Fruit fly (Drosophila melanogaster) whole organism, embryonic: ENCODE measurements around the gene klar.

Experiments
- CG10543 ChIP-seq: fragments of 200-800 bp; sonication (Bioruptor generic); optimal IDR thresholded peaks from 3 replicates; lab custom pipeline; 2017; ENCODE audit warnings: missing biosample characterization, mild to moderate bottlenecking, missing genetic modification characterization, moderate library complexity
- CG10565 ChIP-seq: fragments of 200-800 bp; sonication (Bioruptor generic); optimal IDR thresholded peaks from 3 replicates; lab custom pipeline; 2016; ENCODE audit warnings: missing biosample characterization, mild to moderate bottlenecking, missing genetic modification characterization
- CG11504 ChIP-seq: fragments of 200-800 bp; sonication (Bioruptor generic); optimal IDR thresholded peaks from 3 replicates; lab custom pipeline; 2019; ENCODE audit warnings: missing biosample characterization, mild to moderate bottlenecking, missing genetic modification characterization, moderate library complexity
- CG11695 ChIP-seq: fragments of 200-800 bp; sonication (Bioruptor generic); IDR thresholded peaks from 3 replicates; pipeline ENCODE4 v1.3.6; 2022; ENCODE audit warnings: missing biosample characterization, missing genetic modification characterization
- CG12769 ChIP-seq: fragments of 200-800 bp; sonication (Bioruptor generic); optimal IDR thresholded peaks from 2 replicates; lab custom pipeline; 2019; ENCODE audit warnings: missing biosample characterization, mild to moderate bottlenecking, missing genetic modification characterization, moderate library complexity
- CG18599 ChIP-seq: fragments of 200-800 bp; sonication (Bioruptor generic); optimal IDR thresholded peaks from 3 replicates; lab custom pipeline; 2017; ENCODE audit warnings: missing biosample characterization, missing genetic modification characterization, mild to moderate bottlenecking, moderate library complexity, missing genetic modification reagents
- CG2116 ChIP-seq: fragments of 200-800 bp; sonication (Bioruptor generic); optimal IDR thresholded peaks from 3 replicates; lab custom pipeline; 2018; ENCODE audit warnings: missing biosample characterization, mild to moderate bottlenecking, missing genetic modification characterization
- CG2199 ChIP-seq: fragments of 200-800 bp; sonication (Bioruptor generic); IDR thresholded peaks from 3 replicates; pipeline ENCODE4 v1.3.6; 2022; ENCODE audit warnings: missing biosample characterization, missing genetic modification characterization
- CG31388 ChIP-seq: fragments of 200-800 bp; sonication (Bioruptor generic); optimal IDR thresholded peaks from 2 replicates; lab custom pipeline; 2016; ENCODE audit warnings: missing biosample characterization, missing genetic modification characterization
- CG34422 ChIP-seq: fragments of 200-800 bp; sonication (Bioruptor generic); IDR thresholded peaks from 3 replicates; pipeline ENCODE4 v1.3.6; 2022; ENCODE audit warnings: missing biosample characterization, missing genetic modification characterization
- CG4360 ChIP-seq: fragments of 200-800 bp; sonication (Bioruptor generic); IDR thresholded peaks from 2 replicates; pipeline ENCODE4 v1.3.6; 2022; ENCODE audit warnings: missing biosample characterization, missing genetic modification characterization
- CG4730 ChIP-seq: fragments of 200-800 bp; sonication (Bioruptor generic); IDR thresholded peaks from 2 replicates; pipeline ENCODE4 v1.3.6; 2022; ENCODE audit warnings: missing biosample characterization, missing genetic modification characterization
- CG6254 ChIP-seq: fragments of 200-800 bp; sonication (Bioruptor generic); optimal IDR thresholded peaks from 3 replicates; lab custom pipeline; 2017; ENCODE audit warnings: mild to moderate bottlenecking, missing biosample characterization, missing genetic modification reagents, missing genetic modification characterization
- CG8290 ChIP-seq, 3 experiments: fragments of 200-800 bp; sonication (Bioruptor generic); optimal IDR thresholded peaks; 2 replicates each; lab custom pipeline; 2016 to 2019; ENCODE audit warnings: missing biosample characterization in 3 of 3, missing genetic modification characterization in 3 of 3, mild to moderate bottlenecking in 2 of 3, moderate library complexity in 1 of 3
- CG8388 ChIP-seq: fragments of 200-800 bp; sonication (Bioruptor generic); optimal IDR thresholded peaks from 2 replicates; lab custom pipeline; 2019; ENCODE audit warnings: missing biosample characterization, mild to moderate bottlenecking, missing genetic modification characterization, moderate library complexity
- CG8765 ChIP-seq: fragments of 200-800 bp; sonication (Bioruptor generic); IDR thresholded peaks from 2 replicates; pipeline ENCODE4 v1.3.6; 2022; ENCODE audit warnings: missing biosample characterization, missing genetic modification characterization
- Deaf1 ChIP-seq: fragments of 200-800 bp; optimal IDR thresholded peaks from 3 replicates; lab custom pipeline; 2019; ENCODE audit warnings: missing biosample characterization, mild to moderate bottlenecking, missing genetic modification characterization, moderate library complexity
- ERR ChIP-seq: fragments of 200-800 bp; sonication (Bioruptor generic); optimal IDR thresholded peaks from 2 replicates; lab custom pipeline; 2016; ENCODE audit warnings: missing biosample characterization, missing genetic modification characterization
- Med ChIP-seq: fragments of 200-800 bp; sonication (Bioruptor generic); peaks from one replicate; lab custom pipeline; 2016; ENCODE audit warnings: missing biosample characterization, missing genetic modification characterization, mild to moderate bottlenecking, inconsistent platforms, moderate library complexity
- Mes4 ChIP-seq: fragments of 200-800 bp; sonication (Bioruptor generic); optimal IDR thresholded peaks from 2 replicates; lab custom pipeline; 2016; ENCODE audit warnings: missing biosample characterization, missing genetic modification characterization
- Mrtf ChIP-seq: fragments of 200-800 bp; sonication (Bioruptor generic); IDR thresholded peaks from 3 replicates; pipeline ENCODE4 v1.3.6; 2022; ENCODE audit warnings: missing biosample characterization, missing genetic modification characterization
- NC2α ChIP-seq: fragments of 200-800 bp; sonication (Bioruptor generic); optimal IDR thresholded peaks from 2 replicates; lab custom pipeline; 2016; ENCODE audit warnings: missing biosample characterization, missing genetic modification characterization
- Pdp1 ChIP-seq, 2 experiments: fragments of 200-800 bp; sonication (Bioruptor generic); optimal IDR thresholded peaks; 3 replicates each; lab custom pipeline; 2016; ENCODE audit warnings: missing biosample characterization in 2 of 2, missing genetic modification characterization in 2 of 2, mild to moderate bottlenecking in 1 of 2, moderate library complexity in 1 of 2
- Scr ChIP-seq: fragments of 200-800 bp; sonication (Bioruptor generic); IDR thresholded peaks from 2 replicates; pipeline ENCODE4 v1.3.6; 2022; ENCODE audit warnings: missing biosample characterization, missing genetic modification characterization; ENCODE audit not compliant: partially characterized antibody
- YL-1 ChIP-seq: fragments of 200-800 bp; sonication (Bioruptor generic); optimal IDR thresholded peaks from 3 replicates; lab custom pipeline; 2017; ENCODE audit warnings: missing biosample characterization, mild to moderate bottlenecking, missing genetic modification characterization
- chinmo ChIP-seq: fragments of 200-800 bp; sonication (Bioruptor generic); IDR thresholded peaks from 4 replicates; pipeline ENCODE4 v1.3.6; 2022; ENCODE audit warnings: missing biosample characterization, missing genetic modification characterization; ENCODE audit not compliant: partially characterized antibody
- ci ChIP-seq: fragments of 200-800 bp; sonication (Bioruptor generic); IDR thresholded peaks from 3 replicates; pipeline ENCODE4 v1.3.6; 2022; ENCODE audit warnings: missing biosample characterization, missing genetic modification characterization
- dimm ChIP-seq: fragments of 200-800 bp; sonication (Bioruptor generic); IDR thresholded peaks from 2 replicates; pipeline ENCODE4 v1.3.6; 2022; ENCODE audit warnings: missing biosample characterization, missing genetic modification characterization
- ftz-f1 ChIP-seq: fragments of 200-800 bp; sonication (Bioruptor generic); optimal IDR thresholded peaks from 2 replicates; lab custom pipeline; 2016; ENCODE audit warnings: missing biosample characterization, missing genetic modification characterization
- grn ChIP-seq: fragments of 200-800 bp; sonication (Bioruptor generic); optimal IDR thresholded peaks from 3 replicates; lab custom pipeline; 2017; ENCODE audit warnings: missing biosample characterization, missing genetic modification characterization
- gro ChIP-seq: fragments of 200-800 bp; sonication (Bioruptor generic); optimal IDR thresholded peaks from 2 replicates; lab custom pipeline; 2016; ENCODE audit warnings: missing biosample characterization, missing genetic modification characterization
- mirr ChIP-seq: fragments of 200-800 bp; sonication (Bioruptor generic); optimal IDR thresholded peaks from 3 replicates; lab custom pipeline; 2018; ENCODE audit warnings: missing biosample characterization, mild to moderate bottlenecking, missing genetic modification characterization
- nom ChIP-seq: fragments of 200-800 bp; sonication (Bioruptor generic); optimal IDR thresholded peaks from 2 replicates; lab custom pipeline; 2017; ENCODE audit warnings: missing biosample characterization, missing genetic modification characterization, mild to moderate bottlenecking, moderate library complexity, missing genetic modification reagents
- sd ChIP-seq: fragments of 200-800 bp; sonication (Bioruptor generic); optimal IDR thresholded peaks from 3 replicates; lab custom pipeline; 2018; ENCODE audit warnings: missing biosample characterization, mild to moderate bottlenecking, missing genetic modification characterization, moderate library complexity
- sima ChIP-seq: fragments of 200-800 bp; sonication (Bioruptor generic); optimal IDR thresholded peaks from 2 replicates; lab custom pipeline; 2016; ENCODE audit warnings: missing biosample characterization, missing genetic modification characterization
- slp2 ChIP-seq: fragments of 200-800 bp; sonication (Bioruptor generic); optimal IDR thresholded peaks from 2 replicates; lab custom pipeline; 2016; ENCODE audit warnings: missing biosample characterization, missing genetic modification characterization
- so ChIP-seq: fragments of 200-800 bp; sonication (Bioruptor generic); IDR thresholded peaks from 3 replicates; pipeline ENCODE4 v1.3.6; 2022; ENCODE audit warnings: missing biosample characterization, missing genetic modification characterization
- sug ChIP-seq: fragments of 200-800 bp; optimal IDR thresholded peaks from 2 replicates; lab custom pipeline; 2019; ENCODE audit warnings: missing biosample characterization, mild to moderate bottlenecking, missing genetic modification characterization, moderate library complexity

klar gene

DNA sequence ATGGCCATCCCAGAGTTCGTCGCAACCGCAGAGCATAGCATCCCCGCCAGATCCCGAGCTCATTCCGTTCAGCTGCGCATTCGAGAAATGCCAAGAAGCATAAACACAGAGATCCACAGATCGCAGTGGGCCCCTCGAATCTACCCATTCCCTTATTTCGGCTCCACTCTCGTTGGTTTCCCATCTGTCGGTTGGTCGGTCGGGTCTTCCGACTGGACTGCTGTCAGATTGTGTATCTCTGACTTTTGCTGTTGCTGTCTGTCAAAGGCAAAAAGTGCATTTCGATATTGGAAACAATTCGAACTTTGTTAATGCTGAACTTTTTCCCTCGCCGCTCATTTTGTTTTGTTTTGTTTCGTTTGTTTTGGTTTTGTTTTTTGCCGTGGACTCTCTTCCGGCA, 69.2 kb downstream of the klar start:
- TF ChIP-seq CG6254 (GFP tag; lab: Kevin White, UChicago) = no peak
- peak; percentile 32 for TF ChIP-seq CG11504 (tag; lab: Kevin White, UChicago)
- TF ChIP-seq nom = peak; percentile 22
- no peak for TF ChIP-seq CG34422 (GFP tag; lab: Robert Waterston, UW)
- peak; percentile 25 for TF ChIP-seq CG12769 (tag; lab: Kevin White, UChicago)
- peak; percentile 66 for TF ChIP-seq Deaf1
- peak; percentile 24; the same call in 1 of the 3 replicates for TF ChIP-seq ci (GFP tag; lab: Robert Waterston, UW)
- no peak for TF ChIP-seq CG8765 (GFP tag; lab: Robert Waterston, UW)
- 0 out of 3 replicates have a peak, but pooled peaks have one; percentile 72 for TF ChIP-seq CG2199
- TF ChIP-seq Mes4 (GFP tag; lab: Kevin White, UChicago) = no peak
- no peak for TF ChIP-seq NC2α (GFP tag; lab: Kevin White, UChicago)
- no peak for TF ChIP-seq dimm (GFP tag; lab: Robert Waterston, UW)
- TF ChIP-seq mirr = no peak
- TF ChIP-seq, all 482 proteins: peak for 6

- TF ChIP-seq grn (GFP tag; lab: Kevin White, UChicago) (peak; percentile 17), ERR (GFP tag; lab: Kevin White, UChicago) (no peak), CG10543 (GFP tag; lab: Kevin White, UChicago) (peak; percentile 56), CG2116 (GFP tag; lab: Kevin White, UChicago) (no peak), ftz-f1 (GFP tag; lab: Kevin White, UChicago) (peak; percentile 26), sug (tag; lab: Kevin White, UChicago) (peak; percentile 5), CG31388 (no peak), sima (GFP tag; lab: Kevin White, UChicago) (no peak), CG8290 (GFP tag; optimal IDR thresholded peaks at IDR 0.05; lab: Kevin White, UChicago) (no peak), CG8290 (tag; optimal IDR thresholded peaks at IDR 0.05; lab: Kevin White, UChicago) (peak in 1 of 2 experiments; percentile 16), CG8388 (GFP tag; lab: Kevin White, UChicago) (peak; percentile 3), CG11504 (tag; lab: Kevin White, UChicago) (peak; percentile 8), chinmo (GFP tag; lab: Robert Waterston, UW) (peak; percentile 92; the same call in 2 of the 4 replicates), CG12769 (tag; lab: Kevin White, UChicago) (peak; percentile 79), so (peak; percentile 79; the same call in 2 of the 3 replicates), Pdp1 (GFP tag; optimal IDR thresholded peaks at IDR 0.05; lab: Kevin White, UChicago) (peak in 1 of 2 experiments; percentile 62), CG10565 (GFP tag; lab: Kevin White, UChicago) (no peak), sd (peak; percentile 93), CG11695 (no peak), Med (GFP tag; lab: Kevin White, UChicago) (peak; percentile 71)
- TF ChIP-seq, all 482 proteins: peak for 13
These were observed 75.0 kb downstream of the klar start for dm6 chr3L:465433-465832.

DNA sequence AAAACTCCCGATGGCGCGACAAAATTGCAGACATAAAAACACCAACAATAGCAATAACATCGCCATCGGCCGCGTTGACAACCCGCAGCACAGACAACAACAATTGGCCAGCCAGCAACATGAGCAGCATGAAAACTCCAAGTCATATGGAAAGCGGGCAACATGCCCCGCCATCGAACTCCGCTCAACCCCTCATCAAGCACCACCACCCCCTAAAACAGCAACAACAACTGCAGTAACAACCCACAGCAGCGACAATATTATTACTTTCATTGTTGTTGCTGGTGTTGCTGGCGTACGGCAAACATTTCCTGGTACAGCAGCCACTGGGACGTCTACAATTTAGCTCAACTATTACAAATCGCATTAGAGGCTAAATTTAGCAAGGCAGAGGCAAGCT, 83.0 kb downstream of the klar start:
- TF ChIP-seq Mrtf (GFP tag; lab: Robert Waterston, UW) (no peak), YL-1 (no peak), CG4730 (0 out of 2 replicates have a peak, but pooled peaks have one; percentile 11), slp2 (no peak), CG18599 (no peak), CG4360 (GFP tag; lab: Robert Waterston, UW) (peak; percentile 41; the same call in 1 of the 2 replicates), Scr (GFP tag; lab: Robert Waterston, UW) (no peak), gro (GFP tag; lab: Kevin White, UChicago) (no peak), CG11504 (tag; lab: Kevin White, UChicago) (peak; percentile 65), CG34422 (GFP tag; lab: Robert Waterston, UW) (no peak), CG2199 (peak; percentile 81; the same call in 2 of the 3 replicates)
